Worm (Caenorhabditis elegans): Measurements from ENCODE around the gene fipr-28.
"Not testable (repeated sequence)": the region's sequence is repeated elsewhere in the genome, so short reads cannot be mapped to it uniquely, and the experiment has no call there.

fipr-28 gene

ce11 chrIV:16657488-16657982, 29.8 kb downstream of the fipr-28 start:
- TF ChIP-seq him-1 (tag; optimal IDR thresholded peaks at IDR 0.05) = no peak
- no peak for TF ChIP-seq W03F9.2 (tag; optimal IDR thresholded peaks at IDR 0.05)
- no peak for TF ChIP-seq dao-5 (tag; optimal IDR thresholded peaks at IDR 0.05)

ce11 chrIV:16658731-16659130, 31.0 kb downstream of the fipr-28 start:
- TF ChIP-seq dao-5 (tag; optimal IDR thresholded peaks at IDR 0.05) = no peak

- TF ChIP-seq W03F9.2 (tag; optimal IDR thresholded peaks at IDR 0.05) (no peak), him-1 (tag; optimal IDR thresholded peaks at IDR 0.05) (no peak), dao-5 (tag; optimal IDR thresholded peaks at IDR 0.05) (no peak)
These were observed 31.7 kb downstream of the fipr-28 start for ce11 chrIV:16659475-16659874.

- TF ChIP-seq dao-5 (tag; optimal IDR thresholded peaks at IDR 0.05) (no peak), him-1 (tag; optimal IDR thresholded peaks at IDR 0.05) (peak; percentile 58), W03F9.2 (tag; optimal IDR thresholded peaks at IDR 0.05) (peak; percentile 3)
These were observed 35.8 kb downstream of the fipr-28 start for ce11 chrIV:16663591-16663990.

ce11 chrIV:16664020-16664419, 36.2 kb downstream of the fipr-28 start, which contains the start of gene sta-1:
TSS of gene sta-1 (plus strand) at chrIV:16664320.
- TF ChIP-seq dao-5, W03F9.2, him-1 (tag; optimal IDR thresholded peaks at IDR 0.05): not testable (repeated sequence)
